Worm (Caenorhabditis elegans): Measurements from ENCODE around the gene pph-1.

Gene pph-1

DNA sequence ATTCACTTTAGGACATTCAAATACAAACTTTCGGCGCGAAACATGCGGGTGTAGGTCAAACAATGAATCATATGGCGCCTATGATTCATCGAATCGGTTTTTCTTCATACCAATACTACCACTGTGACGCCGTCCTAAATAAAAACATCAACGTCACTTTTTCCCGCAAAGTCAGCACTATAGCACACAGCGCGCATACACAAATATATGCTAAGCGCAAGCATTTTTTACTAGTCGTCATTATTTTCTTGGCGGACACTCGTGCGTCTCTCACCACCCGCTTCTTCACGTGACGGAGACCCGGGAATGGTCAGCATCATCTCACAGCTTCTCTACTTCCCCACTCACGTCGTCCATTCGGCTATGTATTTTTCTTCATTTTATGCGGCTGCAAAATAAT, 20.8 kb downstream of the pph-1 start:
- TF ChIP-seq pha-4 (tag; optimal IDR thresholded peaks at IDR 0.05) (peak; percentile 48), snpc-4 (tag; optimal IDR thresholded peaks at IDR 0.05) (no peak), nfya-1 (tag; optimal IDR thresholded peaks at IDR 0.05; ENCODE audit: insufficient read depth) (peak; percentile 28), lin-39 (tag; optimal IDR thresholded peaks at IDR 0.05) (peak; percentile 42), sea-2 (GFP tag; optimal IDR thresholded peaks at IDR 0.05) (no peak)

DNA sequence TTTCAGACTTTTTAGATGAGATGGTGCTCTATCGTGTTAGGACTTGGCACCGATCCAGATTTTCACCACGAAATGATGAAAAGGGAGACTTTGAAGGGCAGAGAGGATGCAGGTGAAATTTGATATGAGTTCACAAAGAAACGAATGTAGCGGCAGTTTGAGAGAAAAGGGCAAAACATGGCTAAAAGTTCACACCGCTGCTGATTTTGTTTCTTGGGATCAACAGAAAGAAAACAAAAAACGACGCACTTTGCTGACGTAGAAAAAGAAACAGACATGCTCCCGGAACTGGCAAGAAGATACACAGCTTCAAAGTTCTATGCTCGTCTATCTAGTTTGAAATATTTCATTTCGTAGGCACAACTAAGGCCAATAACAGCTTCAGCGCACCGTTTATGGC, 21.2 kb downstream of the pph-1 start:
- TF ChIP-seq mdl-1 (tag; optimal IDR thresholded peaks at IDR 0.05) (no peak), pqm-1 (tag; optimal IDR thresholded peaks at IDR 0.05) (no peak)

DNA sequence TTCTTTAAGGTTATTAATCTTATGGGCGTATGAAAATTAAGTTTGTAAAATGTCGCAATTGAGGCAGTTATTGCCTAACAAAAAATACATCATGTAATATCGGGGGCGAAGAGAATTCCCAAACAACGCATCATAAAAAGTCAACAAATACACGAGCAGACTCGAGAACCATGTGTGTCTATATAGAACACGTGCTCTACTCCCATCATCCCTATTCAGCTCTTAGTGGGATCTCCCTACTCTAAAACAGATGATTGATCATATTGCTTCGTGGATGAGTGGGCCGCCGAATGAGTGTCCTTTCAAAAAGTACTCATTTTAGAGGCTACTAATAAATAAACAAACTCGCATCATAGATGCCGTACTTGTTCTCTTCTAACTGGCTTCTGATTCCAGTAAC, 22.1 kb downstream of the pph-1 start:
- no peak for TF ChIP-seq skn-1 (tag; optimal IDR thresholded peaks at IDR 0.05)
- no peak for TF ChIP-seq nhr-28 (tag; optimal IDR thresholded peaks at IDR 0.05)
- TF ChIP-seq egl-5 (tag; optimal IDR thresholded peaks at IDR 0.05), result peak; percentile 36
- no peak for TF ChIP-seq elt-3 (tag; optimal IDR thresholded peaks at IDR 0.05)
- TF ChIP-seq lsy-12 (tag; optimal IDR thresholded peaks at IDR 0.05), result no peak
- TF ChIP-seq nhr-43 (tag; optimal IDR thresholded peaks at IDR 0.05; ENCODE audit: poor library complexity, severe bottlenecking), result no peak
- TF ChIP-seq sea-2 (GFP tag; optimal IDR thresholded peaks at IDR 0.05), result no peak
- TF ChIP-seq eor-1 (tag; optimal IDR thresholded peaks at IDR 0.05), result no peak
- no peak for TF ChIP-seq nhr-23 (tag; optimal IDR thresholded peaks at IDR 0.05)
- TF ChIP-seq ceh-28 (tag; optimal IDR thresholded peaks at IDR 0.05), result no peak
- TF ChIP-seq pha-4 (tag; optimal IDR thresholded peaks at IDR 0.05), result peak; percentile 70
- no peak for TF ChIP-seq ceh-16 (tag; optimal IDR thresholded peaks at IDR 0.05)
- no peak for TF ChIP-seq zag-1 (tag; optimal IDR thresholded peaks at IDR 0.05)
- no peak for TF ChIP-seq ceh-9 (tag; optimal IDR thresholded peaks at IDR 0.05)
- no peak for TF ChIP-seq ama-1 (optimal IDR thresholded peaks at IDR 0.05)
- TF ChIP-seq fkh-2 (tag; optimal IDR thresholded peaks at IDR 0.05), result no peak
- no peak for TF ChIP-seq unc-39 (tag; optimal IDR thresholded peaks at IDR 0.05)

DNA sequence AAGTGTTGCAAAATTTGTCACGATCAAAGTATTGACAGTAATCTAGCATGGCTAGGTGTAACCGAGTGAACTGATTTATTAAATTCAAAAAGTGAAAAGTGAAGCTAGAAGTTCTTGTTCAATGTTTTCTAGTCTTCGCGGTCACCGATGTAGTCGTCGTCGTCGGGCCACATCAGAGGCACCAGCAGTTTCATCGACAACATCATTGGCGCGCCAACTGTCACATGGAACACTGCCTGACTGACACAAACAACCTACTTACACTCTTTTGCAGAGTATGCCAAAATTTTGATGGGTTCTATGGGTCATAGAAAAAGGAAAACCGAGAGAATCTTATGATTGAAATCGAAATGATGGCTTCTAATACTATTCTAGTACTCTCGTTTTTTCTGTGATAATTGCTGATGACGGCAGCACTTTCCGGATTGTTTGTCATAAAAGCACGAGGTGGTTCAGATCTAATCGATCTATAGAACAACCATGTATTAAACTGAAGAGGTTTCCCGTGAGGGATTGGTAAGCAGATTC, 23.1 kb downstream of the pph-1 start:
- TF ChIP-seq mml-1 (tag; optimal IDR thresholded peaks at IDR 0.05) (no peak), hmg-11 (tag; optimal IDR thresholded peaks at IDR 0.05) (no peak), ama-1 (optimal IDR thresholded peaks at IDR 0.05) (no peak), unc-39 (tag; optimal IDR thresholded peaks at IDR 0.05) (no peak), ztf-11 (tag; optimal IDR thresholded peaks at IDR 0.05) (no peak), ztf-4 (tag; optimal IDR thresholded peaks at IDR 0.05) (no peak), mdl-1 (tag; optimal IDR thresholded peaks at IDR 0.05) (no peak), nhr-67 (tag; optimal IDR thresholded peaks at IDR 0.05) (no peak), pha-4 (tag; optimal IDR thresholded peaks at IDR 0.05) (no peak), skn-1 (tag; optimal IDR thresholded peaks at IDR 0.05) (no peak), ceh-82 (tag; optimal IDR thresholded peaks at IDR 0.05) (no peak), ZK546.5 (tag; optimal IDR thresholded peaks at IDR 0.05) (no peak), snpc-4 (tag; optimal IDR thresholded peaks at IDR 0.05) (no peak)

DNA sequence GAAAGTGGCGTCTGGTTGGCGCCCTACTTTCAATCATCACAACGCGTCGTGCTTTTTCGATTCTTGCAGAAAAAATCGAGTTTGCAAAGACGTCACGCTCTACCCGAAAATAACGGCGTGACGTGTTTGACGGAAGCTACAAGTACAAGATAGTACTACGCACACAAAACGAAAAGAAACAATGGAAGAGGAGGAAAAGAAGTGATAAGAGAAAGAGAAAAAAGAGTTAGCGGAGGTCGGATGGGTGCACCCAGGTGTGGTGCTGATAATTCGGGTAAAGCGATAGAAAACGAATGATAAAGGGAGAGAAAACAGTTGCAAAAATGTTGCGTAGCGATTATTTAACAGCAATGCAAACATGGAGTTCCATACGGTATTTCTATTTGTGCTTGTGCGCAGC, 24.3 kb downstream of the pph-1 start:
- peak; percentile 39 for TF ChIP-seq pqm-1 (tag; optimal IDR thresholded peaks at IDR 0.05)
- no peak for TF ChIP-seq ztf-11 (tag; optimal IDR thresholded peaks at IDR 0.05)
- no peak for TF ChIP-seq nhr-67 (tag; optimal IDR thresholded peaks at IDR 0.05)
- peak; percentile 93 for TF ChIP-seq elt-2 (tag; optimal IDR thresholded peaks at IDR 0.05)
- no peak for TF ChIP-seq hmg-11 (tag; optimal IDR thresholded peaks at IDR 0.05)
- TF ChIP-seq nhr-23 (tag; optimal IDR thresholded peaks at IDR 0.05), result no peak
- no peak for TF ChIP-seq unc-39 (tag; optimal IDR thresholded peaks at IDR 0.05)
- peak; percentile 53 for TF ChIP-seq pha-4 (tag; optimal IDR thresholded peaks at IDR 0.05)
- no peak for TF ChIP-seq ceh-16 (tag; optimal IDR thresholded peaks at IDR 0.05)
- TF ChIP-seq skn-1 (tag; optimal IDR thresholded peaks at IDR 0.05), result peak; percentile 10
- no peak for TF ChIP-seq snpc-4 (tag; optimal IDR thresholded peaks at IDR 0.05)
- TF ChIP-seq jun-1 (tag; optimal IDR thresholded peaks at IDR 0.05), result peak; percentile 41

DNA sequence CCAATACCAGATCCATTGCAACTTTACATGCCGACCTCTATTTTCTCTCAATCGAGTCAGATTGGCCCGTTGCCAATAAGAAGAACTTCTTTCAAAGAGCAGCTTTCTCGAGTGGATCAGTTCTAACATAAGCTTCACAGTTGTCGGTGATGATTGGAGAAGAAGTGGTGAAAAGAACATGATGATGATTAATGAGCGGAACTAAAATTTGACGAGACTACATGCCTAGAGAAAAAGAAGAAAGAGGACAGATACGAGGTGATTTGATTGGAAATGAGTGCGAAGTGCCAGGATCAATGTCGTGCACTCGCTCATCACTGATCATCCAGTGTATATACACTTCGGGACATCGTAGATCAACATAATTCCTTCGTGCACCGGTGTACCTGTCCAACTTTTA, 25.3 kb downstream of the pph-1 start:
- peak; percentile 39 for TF ChIP-seq nhr-43 (tag; optimal IDR thresholded peaks at IDR 0.05; ENCODE audit: poor library complexity, severe bottlenecking)
- TF ChIP-seq elt-3 (tag; optimal IDR thresholded peaks at IDR 0.05), result no peak
- TF ChIP-seq nhr-23 (tag; optimal IDR thresholded peaks at IDR 0.05), result peak; percentile 61
- peak; percentile 92 for TF ChIP-seq unc-62 (GFP tag; optimal IDR thresholded peaks at IDR 0.05)
- TF ChIP-seq lin-39 (tag; optimal IDR thresholded peaks at IDR 0.05), result peak; percentile 89
- no peak for TF ChIP-seq sea-2 (GFP tag; optimal IDR thresholded peaks at IDR 0.05)
- no peak for TF ChIP-seq zag-1 (tag; optimal IDR thresholded peaks at IDR 0.05)
- TF ChIP-seq nfya-1 (tag; optimal IDR thresholded peaks at IDR 0.05; ENCODE audit: insufficient read depth), result peak; percentile 61
- peak; percentile 72 for TF ChIP-seq nhr-11 (tag; optimal IDR thresholded peaks at IDR 0.05)
- peak; percentile 25 for TF ChIP-seq ceh-28 (tag; optimal IDR thresholded peaks at IDR 0.05)
- TF ChIP-seq egl-5 (tag; optimal IDR thresholded peaks at IDR 0.05), result peak; percentile 71

Measured in whole organism, L3 larva.